Worm (Caenorhabditis elegans) whole organism, young adult: ENCODE data around the gene flp-15.

Experiments used
- B0336.3 ChIP-seq: fragments of 200-800 bp; sonication (Bioruptor generic); IDR thresholded peaks from 2 replicates; pipeline ENCODE4 v1.3.6; 2022; ENCODE audit warnings: missing genetic modification characterization, missing compliant biosample characterization
- F23B12.7 ChIP-seq: sonication (generic microtip); optimal IDR thresholded peaks from 2 replicates; lab custom pipeline; 2017; ENCODE audit warnings: missing genetic modification characterization, mild to moderate bottlenecking, missing compliant biosample characterization, antibody characterized with exemption, moderate library complexity; ENCODE audit not compliant: insufficient read depth
- F52B5.7 ChIP-seq: sonication (generic microtip); optimal IDR thresholded peaks from 2 replicates; lab custom pipeline; 2016; ENCODE audit warnings: mild to moderate bottlenecking, missing genetic modification characterization, missing compliant biosample characterization
- K11D2.4 ChIP-seq: fragments of 200-800 bp; sonication (Bioruptor generic); IDR thresholded peaks from 2 replicates; pipeline ENCODE4 v1.3.6; 2022; ENCODE audit warnings: missing genetic modification reagents, missing genetic modification characterization, missing compliant biosample characterization
- ZK185.1 ChIP-seq: sonication (generic microtip); optimal IDR thresholded peaks from 2 replicates; lab custom pipeline; 2016; ENCODE audit warnings: mild to moderate bottlenecking, missing genetic modification characterization, missing compliant biosample characterization; ENCODE audit not compliant: poor library complexity, severe bottlenecking
- atf-7 ChIP-seq: sonication (generic microtip); optimal IDR thresholded peaks from 2 replicates; lab custom pipeline; 2017; ENCODE audit warnings: mild to moderate bottlenecking, missing genetic modification characterization, missing compliant biosample characterization
- attf-3 ChIP-seq: fragments of 200-800 bp; sonication (Bioruptor generic); conservative IDR thresholded peaks from 2 replicates; pipeline ENCODE4 v1.3.6; 2022; ENCODE audit warnings: missing genetic modification reagents, missing genetic modification characterization, missing compliant biosample characterization
- attf-5 ChIP-seq: fragments of 200-800 bp; sonication (Bioruptor generic); optimal IDR thresholded peaks from 2 replicates; lab custom pipeline; 2018; ENCODE audit warnings: mild to moderate bottlenecking, missing genetic modification characterization, missing compliant biosample characterization
- bed-1 ChIP-seq: fragments of 200-800 bp; sonication (Bioruptor generic); IDR thresholded peaks from 2 replicates; pipeline ENCODE4 v1.3.6; 2022; ENCODE audit warnings: missing genetic modification reagents, missing genetic modification characterization, missing compliant biosample characterization
- ccch-3 ChIP-seq: fragments of 200-800 bp; sonication (Bioruptor generic); optimal IDR thresholded peaks from 2 replicates; lab custom pipeline; 2018; ENCODE audit warnings: mild to moderate bottlenecking, missing genetic modification characterization, missing compliant biosample characterization
- cebp-1 ChIP-seq, 2 experiments: fragments of 200-800 bp in 1 of 2; sonication (Bioruptor generic) in 1 of 2; sonication (generic microtip) in 1 of 2; IDR thresholded peaks in 1 of 2; optimal IDR thresholded peaks in 1 of 2; 2 replicates each; pipeline versions ENCODE4 v1.3.6 to Lab custom; 2017 to 2022; ENCODE audit warnings: missing compliant biosample characterization in 2 of 2, missing genetic modification characterization in 2 of 2, mild to moderate bottlenecking in 1 of 2, missing genetic modification reagents in 1 of 2, moderate library complexity in 1 of 2
- ceh-100 ChIP-seq: fragments of 200-800 bp; sonication (Bioruptor generic); IDR thresholded peaks from 2 replicates; pipeline ENCODE4 v1.3.6; 2022; ENCODE audit warnings: missing genetic modification reagents, missing genetic modification characterization, missing compliant biosample characterization
- chd-7 ChIP-seq: sonication (generic microtip); optimal IDR thresholded peaks from 2 replicates; lab custom pipeline; 2016; ENCODE audit warnings: mild to moderate bottlenecking, missing genetic modification characterization, moderate library complexity, missing compliant biosample characterization
- dox-1 ChIP-seq: fragments of 200-800 bp; sonication (Bioruptor generic); IDR thresholded peaks from 2 replicates; pipeline ENCODE4 v1.3.6; 2022; ENCODE audit warnings: missing genetic modification reagents, missing genetic modification characterization, missing compliant biosample characterization
- dpl-1 ChIP-seq: fragments of 150-350 bp; optimal IDR thresholded peaks from 2 replicates; lab custom pipeline; 2014; ENCODE audit warnings: missing biosample characterization, missing genetic modification reagents, missing genetic modification characterization
- ekl-4 ChIP-seq: fragments of 200-800 bp; sonication (Bioruptor generic); IDR thresholded peaks from 2 replicates; pipeline ENCODE4 v1.3.6; 2022; ENCODE audit warnings: missing genetic modification reagents, missing genetic modification characterization, missing compliant biosample characterization
- him-1 ChIP-seq: sonication (generic microtip); optimal IDR thresholded peaks from 2 replicates; lab custom pipeline; 2016; ENCODE audit warnings: missing genotype, missing genetic modification reagents, missing genetic modification characterization, missing compliant biosample characterization
- hmg-1.2 ChIP-seq: fragments of 200-800 bp; sonication (Bioruptor generic); IDR thresholded peaks from 2 replicates; pipeline ENCODE4 v1.3.6; 2022; ENCODE audit warnings: missing genetic modification reagents, missing genetic modification characterization, missing compliant biosample characterization
- hrde-1 ChIP-seq: sonication (generic microtip); optimal IDR thresholded peaks from 2 replicates; lab custom pipeline; 2016; ENCODE audit warnings: missing genetic modification characterization, mild to moderate bottlenecking, missing compliant biosample characterization, moderate library complexity, missing genotype, missing genetic modification reagents, borderline replicate concordance
- hsf-1 ChIP-seq: fragments of 200-800 bp; sonication (Bioruptor generic); IDR thresholded peaks from 2 replicates; pipeline ENCODE4 v1.3.6; 2022; ENCODE audit warnings: missing genetic modification reagents, missing genetic modification characterization, missing compliant biosample characterization
- let-607 ChIP-seq, 2 experiments: fragments of 200-800 bp in 1 of 2; sonication (Bioruptor generic) in 1 of 2; sonication (generic microtip) in 1 of 2; optimal IDR thresholded peaks; 2 replicates each; lab custom pipeline; 2016 to 2018; ENCODE audit warnings: mild to moderate bottlenecking in 2 of 2, missing compliant biosample characterization in 2 of 2, missing genetic modification characterization in 2 of 2, moderate library complexity in 2 of 2, missing genotype in 1 of 2
- lin-35 ChIP-seq, 3 experiments: fragments of 150-350 bp in 2 of 3; sonication (generic microtip) in 1 of 3; optimal IDR thresholded peaks; 2 replicates each; lab custom pipeline; 2014 to 2018; ENCODE audit warnings: missing biosample characterization in 3 of 3, missing genetic modification characterization in 3 of 3, missing genetic modification reagents in 3 of 3
- lin-40 ChIP-seq: sonication (generic microtip); optimal IDR thresholded peaks from 2 replicates; lab custom pipeline; 2016; ENCODE audit warnings: missing genetic modification characterization, mild to moderate bottlenecking, missing compliant biosample characterization, missing genotype, missing genetic modification reagents
- lin-54 ChIP-seq: fragments of 200-800 bp; sonication (Bioruptor generic); optimal IDR thresholded peaks from 2 replicates; lab custom pipeline; 2018; ENCODE audit warnings: mild to moderate bottlenecking, missing genetic modification characterization, missing compliant biosample characterization
- lsl-1 ChIP-seq: fragments of 200-800 bp; sonication (Bioruptor generic); optimal IDR thresholded peaks from 2 replicates; lab custom pipeline; 2018; ENCODE audit warnings: mild to moderate bottlenecking, missing genetic modification characterization, moderate library complexity, missing compliant biosample characterization
- madf-10 ChIP-seq: sonication (generic microtip); optimal IDR thresholded peaks from 2 replicates; lab custom pipeline; 2016; ENCODE audit warnings: mild to moderate bottlenecking, missing genetic modification characterization, missing compliant biosample characterization
- madf-8 ChIP-seq: fragments of 200-800 bp; sonication (Bioruptor generic); conservative IDR thresholded peaks from 2 replicates; pipeline ENCODE4 v1.3.6; 2022; ENCODE audit warnings: missing genetic modification reagents, missing genetic modification characterization, missing compliant biosample characterization
- mcd-1 ChIP-seq: fragments of 200-800 bp; sonication (Bioruptor generic); IDR thresholded peaks from 2 replicates; pipeline ENCODE4 v1.3.6; 2022; ENCODE audit warnings: missing genetic modification reagents, missing genetic modification characterization, missing compliant biosample characterization
- mxl-1 ChIP-seq: sonication (generic microtip); optimal IDR thresholded peaks from 2 replicates; lab custom pipeline; 2016; ENCODE audit warnings: missing genetic modification characterization, missing compliant biosample characterization
- nfyb-1 ChIP-seq: fragments of 200-800 bp; sonication (Bioruptor generic); IDR thresholded peaks from 2 replicates; pipeline ENCODE4 v1.3.6; 2022; ENCODE audit warnings: missing genetic modification reagents, missing genetic modification characterization, missing compliant biosample characterization
- nhr-80 ChIP-seq: sonication (generic microtip); optimal IDR thresholded peaks from 2 replicates; lab custom pipeline; 2016; ENCODE audit warnings: missing genetic modification characterization, missing compliant biosample characterization
- pbrm-1 ChIP-seq: fragments of 200-800 bp; sonication (Bioruptor generic); IDR thresholded peaks from 2 replicates; pipeline ENCODE4 v1.3.6; 2022; ENCODE audit warnings: missing genetic modification reagents, missing genetic modification characterization, missing compliant biosample characterization
- pha-4 ChIP-seq: fragments of 150-350 bp; sonication (generic microtip); optimal IDR thresholded peaks from 2 replicates; lab custom pipeline; 2014; ENCODE audit warnings: missing biosample characterization, missing genetic modification reagents, missing genetic modification characterization
- rec-8 ChIP-seq, 2 experiments: sonication (generic microtip); optimal IDR thresholded peaks; 2 replicates each; lab custom pipeline; 2016; ENCODE audit warnings: mild to moderate bottlenecking in 2 of 2, missing genetic modification characterization in 2 of 2, missing genetic modification reagents in 2 of 2, missing genotype in 2 of 2, missing biosample characterization in 1 of 2, missing compliant biosample characterization in 1 of 2, moderate library complexity in 1 of 2
- repo-1 ChIP-seq: sonication (generic microtip); optimal IDR thresholded peaks from 2 replicates; lab custom pipeline; 2017; ENCODE audit warnings: mild to moderate bottlenecking, missing genetic modification characterization, missing compliant biosample characterization
- rpc-1 ChIP-seq, 2 experiments: fragments of 150-350 bp in 1 of 2; sonication (generic microtip) in 1 of 2; optimal IDR thresholded peaks; 2 replicates each; lab custom pipeline; 2014 to 2018; ENCODE audit warnings: missing biosample characterization in 1 of 2, missing genetic modification characterization in 1 of 2, missing genetic modification reagents in 1 of 2, missing genotype in 1 of 2
- snpc-3.4 ChIP-seq: sonication (generic microtip); optimal IDR thresholded peaks from 2 replicates; lab custom pipeline; 2017; ENCODE audit warnings: missing genetic modification characterization, mild to moderate bottlenecking, missing compliant biosample characterization, antibody characterized with exemption, moderate library complexity, missing genotype, missing genetic modification reagents
- snpc-4 ChIP-seq, 5 experiments: fragments of 150-350 bp in 1 of 5; sonication (generic microtip) in 4 of 5; optimal IDR thresholded peaks; 2 replicates each; lab custom pipeline; 2014 to 2018; ENCODE audit warnings: missing genetic modification characterization in 5 of 5, missing biosample characterization in 3 of 5, antibody characterized with exemption in 2 of 5, mild to moderate bottlenecking in 2 of 5, missing compliant biosample characterization in 2 of 5, missing genotype in 2 of 5, moderate library complexity in 2 of 5, missing genetic modification reagents in 1 of 5
- tbp1 ChIP-seq: fragments of 200-800 bp; sonication (Bioruptor generic); optimal IDR thresholded peaks from 2 replicates; lab custom pipeline; 2018; ENCODE audit warnings: mild to moderate bottlenecking, missing genetic modification characterization, missing compliant biosample characterization
- tbx-9 ChIP-seq: sonication (generic microtip); optimal IDR thresholded peaks from 2 replicates; lab custom pipeline; 2016; ENCODE audit warnings: borderline replicate concordance, missing genetic modification characterization, inconsistent platforms, missing compliant biosample characterization
- zim-3 ChIP-seq: sonication (generic microtip); optimal IDR thresholded peaks from 2 replicates; lab custom pipeline; 2017; ENCODE audit warnings: mild to moderate bottlenecking, missing genetic modification characterization, moderate library complexity, missing compliant biosample characterization
- ztf-26 ChIP-seq: sonication (generic microtip); optimal IDR thresholded peaks from 2 replicates; lab custom pipeline; 2017; ENCODE audit warnings: missing genetic modification characterization, missing compliant biosample characterization
- ztf-28 ChIP-seq: fragments of 200-800 bp; sonication (Bioruptor generic); IDR thresholded peaks from 2 replicates; pipeline ENCODE4 v1.3.6; 2022; ENCODE audit warnings: missing genetic modification reagents, missing genetic modification characterization, missing compliant biosample characterization
- ztf-3 ChIP-seq: fragments of 200-800 bp; sonication (Bioruptor generic); optimal IDR thresholded peaks from 2 replicates; lab custom pipeline; 2018; ENCODE audit warnings: mild to moderate bottlenecking, missing genetic modification characterization, missing compliant biosample characterization
- ztf-6 ChIP-seq: fragments of 200-800 bp; sonication (Bioruptor generic); IDR thresholded peaks from 2 replicates; pipeline ENCODE4 v1.3.6; 2022; ENCODE audit warnings: missing genetic modification reagents, missing genetic modification characterization, missing compliant biosample characterization

Gene flp-15

ce11 chrIII:13694048-13694447, 26.4 kb upstream of the flp-15 start:
- TF ChIP-seq chd-7 (tag; lab: Kevin White, UChicago) (peak; percentile 43), lin-40 (tag; lab: Kevin White, UChicago) (peak; percentile 77), let-607 (tag; optimal IDR thresholded peaks at IDR 0.05; lab: Kevin White, UChicago) (peak; percentile 57 to 58), snpc-4 (GFP tag; optimal IDR thresholded peaks at IDR 0.05; lab: Kevin White, UChicago) (no peak), snpc-4 (tag; optimal IDR thresholded peaks at IDR 0.05; lab: Kevin White, UChicago) (peak in 1 of 4 experiments; percentile 30), zim-3 (tag; lab: Kevin White, UChicago) (peak; percentile 69), B0336.3 (GFP tag; lab: Robert Waterston, UW) (peak; percentile 43; the same call in 1 of the 2 replicates), dpl-1 (GFP tag; lab: Kevin White, UChicago) (no peak), lin-54 (GFP tag; lab: Kevin White, UChicago) (peak; percentile 25), him-1 (tag; lab: Kevin White, UChicago) (peak; percentile 87), rec-8 (tag; optimal IDR thresholded peaks at IDR 0.05; lab: Kevin White, UChicago) (no peak), ZK185.1 (peak; percentile 55), tbp1 (GFP tag; lab: Kevin White, UChicago) (peak; percentile 47), snpc-3.4 (tag; lab: Kevin White, UChicago) (no peak), rpc-1 (optimal IDR thresholded peaks at IDR 0.05; lab: Kevin White, UChicago) (peak; percentile 21), rpc-1 (tag; optimal IDR thresholded peaks at IDR 0.05; lab: Kevin White, UChicago) (no peak), mxl-1 (tag; lab: Kevin White, UChicago) (no peak), nhr-80 (tag; lab: Kevin White, UChicago) (peak; percentile 71), ztf-6 (GFP tag; lab: Robert Waterston, UW) (0 out of 2 replicates have a peak, but pooled peaks have one; percentile 42), bed-1 (GFP tag; lab: Robert Waterston, UW) (no peak), attf-5 (GFP tag; lab: Kevin White, UChicago) (peak; percentile 83), ekl-4 (0 out of 2 replicates have a peak, but pooled peaks have one; percentile 50), pha-4 (tag; lab: Kevin White, UChicago) (peak; percentile 4), pbrm-1 (GFP tag; lab: Robert Waterston, UW) (0 out of 2 replicates have a peak, but pooled peaks have one; percentile 39), madf-10 (tag; lab: Kevin White, UChicago) (peak; percentile 57), repo-1 (tag; lab: Kevin White, UChicago) (peak; percentile 45), tbx-9 (tag; lab: Kevin White, UChicago) (no peak), hsf-1 (GFP tag; lab: Robert Waterston, UW) (peak; percentile 82), lsl-1 (GFP tag; lab: Kevin White, UChicago) (no peak), ztf-26 (tag; lab: Kevin White, UChicago) (peak; percentile 54), nfyb-1 (peak; percentile 47; the same call in 1 of the 2 replicates), ztf-28 (GFP tag; lab: Robert Waterston, UW) (no peak), F23B12.7 (tag; lab: Kevin White, UChicago) (peak; percentile 55), K11D2.4 (0 out of 2 replicates have a peak, but pooled peaks have one; percentile 44), cebp-1 (GFP tag; IDR thresholded peaks at IDR 0.05; lab: Robert Waterston, UW) (no peak), cebp-1 (tag; optimal IDR thresholded peaks at IDR 0.05; lab: Kevin White, UChicago) (peak; percentile 63), dox-1 (GFP tag; lab: Robert Waterston, UW) (peak; percentile 54), hmg-1.2 (GFP tag; lab: Robert Waterston, UW) (peak; percentile 63; the same call in 1 of the 2 replicates), hrde-1 (peak; percentile 31), ztf-3 (peak; percentile 20), attf-3 (no peak), ceh-100 (GFP tag; lab: Robert Waterston, UW) (peak; percentile 90), madf-8 (GFP tag; lab: Robert Waterston, UW) (no peak), lin-35 (GFP tag; optimal IDR thresholded peaks at IDR 0.05; lab: Kevin White, UChicago) (peak in 1 of 3 experiments; percentile 18), F52B5.7 (no peak), mcd-1 (peak; percentile 44), atf-7 (tag; lab: Kevin White, UChicago) (peak; percentile 47), ccch-3 (GFP tag; lab: Kevin White, UChicago) (no peak)
